Worm (Caenorhabditis elegans) whole organism, early embryonic: ENCODE data around the gene exc-6.
A peak's percentile ranks its signal among the peaks of the same experiment; 100 is the strongest.

Source experiments
- B0310.2 ChIP-seq: sonication (generic microtip); optimal IDR thresholded peaks from 2 replicates; lab custom pipeline; 2016; ENCODE audit warnings: mild to moderate bottlenecking, missing genetic modification characterization, missing compliant biosample characterization
- F13C5.2 ChIP-seq: sonication (generic microtip); optimal IDR thresholded peaks from 2 replicates; lab custom pipeline; 2017; ENCODE audit warnings: mild to moderate bottlenecking, missing genetic modification characterization, inconsistent platforms, missing compliant biosample characterization
- aly-1 ChIP-seq: sonication (generic microtip); optimal IDR thresholded peaks from 2 replicates; lab custom pipeline; 2016; ENCODE audit warnings: missing genetic modification characterization, missing compliant biosample characterization
- ama-1 ChIP-seq: fragments of 150-350 bp; optimal IDR thresholded peaks from 2 replicates; lab custom pipeline; 2014
- ceh-13 ChIP-seq: fragments of 200-800 bp; sonication (Bioruptor generic); optimal IDR thresholded peaks from 2 replicates; lab custom pipeline; 2018; ENCODE audit warnings: mild to moderate bottlenecking, missing genetic modification characterization, missing compliant biosample characterization
- ceh-36 ChIP-seq: sonication (generic microtip); optimal IDR thresholded peaks from 2 replicates; lab custom pipeline; 2016; ENCODE audit warnings: missing genetic modification characterization, inconsistent platforms, missing compliant biosample characterization
- ets-7 ChIP-seq: sonication (generic microtip); optimal IDR thresholded peaks from 2 replicates; lab custom pipeline; 2016; ENCODE audit warnings: missing genotype, missing genetic modification characterization, missing compliant biosample characterization
- flt-1 ChIP-seq: fragments of 200-800 bp; sonication (Bioruptor generic); IDR thresholded peaks from 2 replicates; pipeline ENCODE4 v1.3.6; 2022; ENCODE audit warnings: missing genetic modification characterization, missing compliant biosample characterization
- hmbx-1 ChIP-seq: sonication (generic microtip); optimal IDR thresholded peaks from 2 replicates; lab custom pipeline; 2016; ENCODE audit warnings: mild to moderate bottlenecking, missing genetic modification characterization, missing compliant biosample characterization
- hmg-4 ChIP-seq: fragments of 200-800 bp; sonication (Bioruptor generic); optimal IDR thresholded peaks from 2 replicates; lab custom pipeline; 2018; ENCODE audit warnings: mild to moderate bottlenecking, missing genetic modification characterization, missing compliant biosample characterization
- hnd-1 ChIP-seq: sonication (generic microtip); optimal IDR thresholded peaks from 2 replicates; lab custom pipeline; 2016; ENCODE audit warnings: missing genetic modification characterization, missing compliant biosample characterization
- pes-1 ChIP-seq: fragments of 200-800 bp; sonication (Bioruptor generic); IDR thresholded peaks from 2 replicates; pipeline ENCODE4 v1.3.6; 2022; ENCODE audit warnings: missing genetic modification reagents, missing genetic modification characterization, missing compliant biosample characterization
- scrt-1 ChIP-seq: fragments of 200-800 bp; sonication (Bioruptor generic); IDR thresholded peaks from 2 replicates; pipeline ENCODE4 v1.3.6; 2022; ENCODE audit warnings: missing genetic modification characterization, missing compliant biosample characterization
- sea-1 ChIP-seq: fragments of 200-800 bp; sonication (Bioruptor generic); conservative IDR thresholded peaks from 2 replicates; pipeline ENCODE4 v1.3.6; 2022; ENCODE audit warnings: missing genetic modification characterization, missing compliant biosample characterization
- tbx-11 ChIP-seq: fragments of 200-800 bp; sonication (Bioruptor generic); IDR thresholded peaks from 2 replicates; pipeline ENCODE4 v1.3.6; 2022; ENCODE audit warnings: missing genetic modification characterization, missing compliant biosample characterization
- tbx-37 ChIP-seq: fragments of 200-800 bp; sonication (Bioruptor generic); conservative IDR thresholded peaks from 2 replicates; pipeline ENCODE4 v1.3.6; 2022; ENCODE audit warnings: missing genetic modification reagents, missing genetic modification characterization, missing compliant biosample characterization
- tra-4 ChIP-seq: sonication (generic microtip); optimal IDR thresholded peaks from 2 replicates; lab custom pipeline; 2017; ENCODE audit warnings: missing genetic modification characterization, missing compliant biosample characterization

The exc-6 gene

DNA sequence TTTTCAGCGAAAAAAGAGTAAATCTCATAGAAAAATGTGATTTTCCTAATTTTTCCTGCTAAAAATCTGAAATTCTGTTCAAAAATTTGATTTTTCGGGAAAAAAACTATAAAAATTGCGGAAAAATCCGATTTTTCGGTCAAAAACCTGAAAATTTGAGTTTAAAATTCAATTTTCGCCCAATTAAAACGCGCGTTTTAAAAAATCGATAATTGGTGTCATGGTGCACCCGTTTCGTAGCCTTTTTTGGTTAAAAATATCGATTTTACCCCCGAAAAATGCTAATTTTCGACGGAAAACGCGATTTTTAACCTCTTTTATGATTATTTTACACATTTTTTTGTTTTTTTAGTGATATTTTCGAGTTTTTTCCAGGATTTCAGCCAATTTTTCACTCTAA, 18.0 kb upstream of the exc-6 start:
- TF ChIP-seq F13C5.2 (tag; lab: Kevin White, UChicago) (no peak), pes-1 (no peak), B0310.2 (tag; lab: Kevin White, UChicago) (no peak), ama-1 (no peak), tra-4 (tag; lab: Kevin White, UChicago) (no peak), tbx-37 (GFP tag; lab: Robert Waterston, UW) (no peak), ceh-36 (no peak), hmg-4 (GFP tag; lab: Kevin White, UChicago) (no peak), tbx-11 (GFP tag; lab: Robert Waterston, UW) (no peak), ceh-13 (no peak)

DNA sequence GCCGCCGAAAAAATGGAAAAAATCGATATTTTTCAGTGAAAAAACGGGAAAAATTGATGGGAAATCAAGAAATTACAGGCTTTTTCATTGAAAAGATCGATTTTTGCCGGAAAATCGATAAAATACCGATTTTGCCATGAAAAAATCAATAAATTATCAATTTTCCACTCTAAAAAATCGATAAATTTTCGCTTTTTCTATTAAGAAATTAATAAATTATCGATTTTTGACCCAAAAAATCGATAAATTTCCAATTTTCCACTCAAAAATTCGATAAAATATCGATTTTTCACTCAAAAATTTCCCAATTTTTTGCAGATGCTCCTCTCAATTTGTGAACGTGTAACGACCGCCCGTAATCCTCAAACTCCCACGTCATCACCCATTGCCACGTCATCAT, 8.6 kb upstream of the exc-6 start:
- TF ChIP-seq ets-7 (tag; lab: Kevin White, UChicago) (no peak), tbx-37 (GFP tag; lab: Robert Waterston, UW) (no peak), ceh-13 (no peak), F13C5.2 (tag; lab: Kevin White, UChicago) (no peak), hnd-1 (tag; lab: Kevin White, UChicago) (no peak), sea-1 (GFP tag; lab: Robert Waterston, UW) (no peak), pes-1 (no peak), ceh-36 (no peak), scrt-1 (no peak), tbx-11 (GFP tag; lab: Robert Waterston, UW) (no peak), flt-1 (no peak), hmg-4 (GFP tag; lab: Kevin White, UChicago) (no peak), B0310.2 (tag; lab: Kevin White, UChicago) (no peak), hmbx-1 (tag; lab: Kevin White, UChicago) (no peak)

DNA sequence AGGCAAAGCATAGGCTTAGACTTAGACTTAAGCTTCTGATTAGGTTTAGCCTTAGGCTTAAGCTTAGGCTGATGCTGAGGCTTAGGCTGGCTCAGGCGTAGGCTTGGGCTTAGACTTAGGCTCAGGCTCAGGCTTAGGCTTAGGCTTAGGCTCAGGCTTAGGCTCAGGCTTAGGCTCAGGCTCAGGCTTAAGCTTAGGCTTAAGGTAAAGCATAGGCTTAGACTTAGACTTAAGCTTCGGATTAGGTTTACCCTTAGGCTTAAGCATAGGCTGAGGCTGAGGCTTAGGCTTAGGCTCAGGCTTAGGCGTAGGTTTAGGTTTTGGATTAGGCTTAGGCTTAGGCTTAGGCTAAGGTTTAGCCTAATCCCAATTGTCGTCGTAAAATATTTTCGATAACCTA, 3.5 kb upstream of the exc-6 start:
- TF ChIP-seq tbx-11 (GFP tag; lab: Robert Waterston, UW) (no peak), ceh-36 (peak; percentile 89)

DNA sequence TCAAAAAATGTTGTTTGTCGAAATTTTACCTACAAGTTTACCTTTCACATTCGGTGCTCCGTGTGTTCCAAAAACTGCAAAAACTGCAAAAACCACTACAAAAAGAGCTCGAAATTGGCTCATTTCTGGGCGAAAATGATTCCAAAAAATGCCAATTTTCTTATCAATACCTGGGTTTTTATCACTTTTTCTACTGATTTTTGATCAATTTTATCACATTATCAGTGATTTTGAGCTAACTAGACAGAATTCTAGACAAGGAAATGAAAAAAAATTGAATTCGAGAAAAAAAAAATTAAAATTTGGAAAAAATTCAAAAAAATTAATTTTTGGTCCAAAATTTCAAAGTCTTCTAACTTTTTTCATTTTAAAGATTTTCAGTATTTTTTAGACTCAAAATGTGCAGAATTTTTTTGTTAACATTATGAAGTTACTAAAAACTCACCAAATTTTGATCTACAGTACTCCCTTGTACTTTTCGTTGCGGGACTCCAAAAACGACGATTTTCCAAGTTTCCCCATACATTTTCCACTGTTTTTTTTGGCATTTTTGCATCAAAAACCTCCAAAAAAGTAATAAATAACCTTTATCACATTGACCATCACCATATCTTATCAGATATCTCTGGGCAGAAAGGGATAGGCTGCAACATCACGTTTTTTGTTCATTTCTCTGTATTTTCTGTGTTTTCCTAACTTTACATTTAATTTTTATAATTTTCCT, 12.9 kb downstream of the exc-6 start, which contains the start of the genes F58B6.1 and acsd-1:
Gene F58B6.1 (minus strand): TSS at position 133 of the 724 bp plus-strand sequence.
Gene acsd-1 (plus strand): TSS at position 674 of the 724 bp plus-strand sequence.
- TF ChIP-seq scrt-1: no peak
- no peak for TF ChIP-seq hmg-4 (GFP tag; lab: Kevin White, UChicago)
- TF ChIP-seq tbx-37 (GFP tag; lab: Robert Waterston, UW): no peak
- no peak for TF ChIP-seq ceh-36
- no peak for TF ChIP-seq tbx-11 (GFP tag; lab: Robert Waterston, UW)
- no peak for TF ChIP-seq tra-4 (tag; lab: Kevin White, UChicago)
- no peak for TF ChIP-seq hnd-1 (tag; lab: Kevin White, UChicago)
- TF ChIP-seq ama-1: no peak
- TF ChIP-seq sea-1 (GFP tag; lab: Robert Waterston, UW): no peak
- no peak for TF ChIP-seq F13C5.2 (tag; lab: Kevin White, UChicago)
- no peak for TF ChIP-seq ets-7 (tag; lab: Kevin White, UChicago)
- no peak for TF ChIP-seq hmbx-1 (tag; lab: Kevin White, UChicago)
- no peak for TF ChIP-seq flt-1
- TF ChIP-seq B0310.2 (tag; lab: Kevin White, UChicago): no peak
- no peak for TF ChIP-seq ceh-13
- no peak for TF ChIP-seq pes-1
- TF ChIP-seq aly-1 (tag; lab: Kevin White, UChicago): no peak

DNA sequence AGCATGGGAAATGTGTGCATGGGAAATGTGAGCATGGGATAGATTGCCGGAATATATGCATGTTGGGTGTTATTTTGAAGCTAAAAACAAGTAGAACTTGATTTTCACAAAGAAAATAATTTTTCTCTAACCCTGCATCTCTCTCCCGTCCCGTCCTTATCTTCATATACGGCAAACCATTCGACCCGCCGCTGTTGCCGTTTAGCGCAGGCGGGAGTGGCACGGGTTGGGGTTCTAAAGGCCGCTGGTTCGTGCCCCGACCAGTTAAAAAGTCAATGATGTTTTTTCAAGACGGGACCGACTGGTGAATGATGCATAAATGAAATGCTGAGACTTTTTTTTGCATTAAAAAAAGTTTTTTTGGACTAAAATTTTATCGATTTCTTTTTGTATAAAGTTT, 19.2 kb downstream of the exc-6 start:
- TF ChIP-seq ets-7 (tag; lab: Kevin White, UChicago) (peak; percentile 44), hmbx-1 (tag; lab: Kevin White, UChicago) (peak; percentile 18), scrt-1 (peak; percentile 83), tbx-37 (GFP tag; lab: Robert Waterston, UW) (peak; percentile 57), B0310.2 (tag; lab: Kevin White, UChicago) (peak; percentile 51), tbx-11 (GFP tag; lab: Robert Waterston, UW) (peak; percentile 79), F13C5.2 (tag; lab: Kevin White, UChicago) (peak; percentile 64), sea-1 (GFP tag; lab: Robert Waterston, UW) (0 out of 2 replicates have a peak, but pooled peaks have one; percentile 60), flt-1 (peak; percentile 69), hnd-1 (tag; lab: Kevin White, UChicago) (peak; percentile 28), tra-4 (tag; lab: Kevin White, UChicago) (no peak), ceh-13 (peak; percentile 25), hmg-4 (GFP tag; lab: Kevin White, UChicago) (peak; percentile 84), ama-1 (no peak), ceh-36 (peak; percentile 67), aly-1 (tag; lab: Kevin White, UChicago) (peak; percentile 28), pes-1 (peak; percentile 80)

DNA sequence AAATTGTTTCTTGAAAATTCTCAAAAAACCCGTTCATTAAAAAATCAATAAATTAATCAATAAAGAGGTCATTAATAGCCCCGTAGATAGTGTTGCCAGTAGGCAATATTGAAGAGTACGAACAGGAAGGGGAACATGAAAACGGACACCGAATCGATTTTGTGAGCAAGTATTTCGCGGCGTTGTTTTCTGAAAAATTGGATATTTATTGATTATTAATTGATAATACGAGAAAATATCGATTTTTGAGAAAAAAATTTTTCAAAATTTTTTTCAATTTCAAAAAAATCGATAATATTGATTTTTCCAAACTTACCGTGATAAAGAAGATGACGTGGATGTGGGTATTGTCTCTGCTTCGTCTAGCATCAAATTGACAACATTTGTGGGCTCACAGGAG, 22.5 kb downstream of the exc-6 start:
- TF ChIP-seq hmg-4 (GFP tag; lab: Kevin White, UChicago) (no peak), sea-1 (GFP tag; lab: Robert Waterston, UW) (no peak), tbx-37 (GFP tag; lab: Robert Waterston, UW) (no peak), B0310.2 (tag; lab: Kevin White, UChicago) (no peak), ets-7 (tag; lab: Kevin White, UChicago) (no peak), F13C5.2 (tag; lab: Kevin White, UChicago) (no peak), flt-1 (no peak), ama-1 (no peak), pes-1 (no peak), hmbx-1 (tag; lab: Kevin White, UChicago) (no peak), scrt-1 (no peak), ceh-13 (no peak), tra-4 (tag; lab: Kevin White, UChicago) (no peak), hnd-1 (tag; lab: Kevin White, UChicago) (no peak), ceh-36 (no peak), aly-1 (tag; lab: Kevin White, UChicago) (no peak), tbx-11 (GFP tag; lab: Robert Waterston, UW) (no peak)

DNA sequence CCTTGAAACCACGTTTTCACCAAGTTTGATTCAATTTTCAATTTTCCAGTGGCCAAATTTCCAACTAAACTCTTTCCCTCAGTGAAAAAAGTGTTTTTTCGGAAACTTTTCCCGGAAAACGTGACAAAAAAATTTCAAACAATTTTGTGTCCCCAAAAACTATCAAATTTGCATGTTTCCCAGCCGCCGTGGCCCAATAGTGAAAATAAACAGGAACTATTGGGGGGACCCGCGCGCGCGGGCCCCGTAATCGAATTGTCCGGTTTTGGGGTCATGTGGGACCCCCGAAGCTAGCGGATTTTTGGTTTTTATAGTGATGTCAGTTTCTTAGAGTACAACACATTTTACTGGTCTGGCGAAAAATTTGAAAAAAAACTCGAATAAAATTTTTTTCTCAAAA, 28.5 kb downstream of the exc-6 start:
- TF ChIP-seq ceh-13 (no peak), flt-1 (no peak), ama-1 (no peak)
